Worm (Caenorhabditis elegans) whole organism, midembryonic: ENCODE measurements around the gene F11E6.11.

Experiments
- T22C8.4 ChIP-seq: fragments of 200-800 bp; sonication (Bioruptor generic); IDR thresholded peaks from 2 replicates; pipeline ENCODE4 v1.3.6; 2022; ENCODE audit warnings: missing genetic modification characterization, missing compliant biosample characterization
- cog-1 ChIP-seq: sonication (generic microtip); optimal IDR thresholded peaks from 2 replicates; lab custom pipeline; 2016; ENCODE audit warnings: missing genetic modification characterization, missing compliant biosample characterization
- flt-1 ChIP-seq: fragments of 200-800 bp; sonication (Bioruptor generic); IDR thresholded peaks from 2 replicates; pipeline ENCODE4 v1.3.6; 2022; ENCODE audit warnings: missing genetic modification characterization, missing compliant biosample characterization
- klf-2 ChIP-seq: fragments of 200-800 bp; sonication (Bioruptor generic); conservative IDR thresholded peaks from 2 replicates; pipeline ENCODE4 v1.3.6; 2022; ENCODE audit warnings: missing genetic modification reagents, missing genetic modification characterization, missing compliant biosample characterization
- med-1 ChIP-seq: sonication (generic microtip); optimal IDR thresholded peaks from 2 replicates; lab custom pipeline; 2017; ENCODE audit warnings: missing genetic modification characterization, mild to moderate bottlenecking, missing compliant biosample characterization, antibody characterized with exemption, missing genetic modification reagents; ENCODE audit not compliant: insufficient read depth
- ref-1 ChIP-seq: fragments of 200-800 bp; sonication (Bioruptor generic); conservative IDR thresholded peaks from 2 replicates; pipeline ENCODE4 v1.3.6; 2022; ENCODE audit warnings: missing genetic modification reagents, missing genetic modification characterization, missing compliant biosample characterization
- tab-1 ChIP-seq: fragments of 200-800 bp; sonication (Bioruptor generic); IDR thresholded peaks from 2 replicates; pipeline ENCODE4 v1.3.6; 2022; ENCODE audit warnings: missing genetic modification characterization, missing compliant biosample characterization
- ztf-23 ChIP-seq: fragments of 200-800 bp; sonication (Bioruptor generic); IDR thresholded peaks from 2 replicates; pipeline ENCODE4 v1.3.6; 2022; ENCODE audit warnings: missing genetic modification reagents, missing genetic modification characterization, missing compliant biosample characterization
- ztf-29 ChIP-seq: fragments of 200-800 bp; sonication (Bioruptor generic); IDR thresholded peaks from 2 replicates; pipeline ENCODE4 v1.3.6; 2022; ENCODE audit warnings: missing genetic modification reagents, missing genetic modification characterization, missing compliant biosample characterization

The F11E6.11 gene

DNA sequence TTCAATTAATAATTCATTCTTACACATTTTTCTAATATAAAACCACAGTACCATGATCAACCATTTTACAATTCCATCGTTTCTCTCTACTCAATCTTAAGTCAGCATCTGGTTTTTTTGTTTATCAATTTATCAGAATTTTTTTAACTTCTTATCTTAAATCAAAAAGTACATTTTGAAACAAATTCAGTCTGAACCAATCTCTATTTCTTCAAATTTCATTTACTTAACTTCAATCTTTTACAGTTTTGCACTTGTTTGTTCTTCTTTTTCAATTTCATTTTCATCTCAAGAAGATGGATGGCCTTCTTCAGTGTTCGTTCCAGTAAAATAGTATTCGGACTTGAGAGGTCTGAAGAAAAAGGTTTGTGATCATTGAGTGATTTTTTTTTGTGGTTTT is 30.4 kb downstream of the F11E6.11 start, which contains the start of gene gba-3:
Gene gba-3, plus strand, starts transcription at position 301 of the 400 bp plus-strand sequence.
- TF ChIP-seq ref-1 (GFP tag; lab: Robert Waterston, UW) (no peak), ztf-29 (no peak), ztf-23 (GFP tag; lab: Robert Waterston, UW) (no peak), tab-1 (GFP tag; lab: Robert Waterston, UW) (no peak), med-1 (GFP tag; lab: Kevin White, UChicago) (no peak), T22C8.4 (GFP tag; lab: Robert Waterston, UW) (no peak), flt-1 (GFP tag; lab: Robert Waterston, UW) (no peak), cog-1 (tag; lab: Kevin White, UChicago) (no peak), klf-2 (GFP tag; lab: Robert Waterston, UW) (no peak)

ce11 chrIV:17474047-17474446 is 31.4 kb downstream of the F11E6.11 start:
- TF ChIP-seq T22C8.4 (GFP tag; lab: Robert Waterston, UW) (no peak), med-1 (GFP tag; lab: Kevin White, UChicago) (no peak)

DNA sequence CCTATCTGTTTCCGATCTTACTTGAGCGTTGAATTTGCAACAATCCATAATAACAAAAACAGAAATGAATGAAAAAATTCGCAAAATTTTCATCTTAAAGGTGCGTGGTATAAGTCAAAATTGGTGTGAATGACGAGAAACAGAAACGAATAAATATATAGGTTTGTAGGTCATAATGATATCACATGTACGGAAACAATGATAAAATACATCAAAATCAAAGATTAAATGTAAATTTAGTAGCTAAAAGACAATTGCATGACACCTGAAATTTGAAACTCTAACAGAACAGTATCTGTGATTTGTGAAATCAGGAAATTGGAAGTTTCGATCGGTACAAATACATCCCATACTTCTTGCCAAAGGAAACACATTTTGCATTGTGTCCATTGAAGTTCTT is 32.6 kb downstream of the F11E6.11 start, which contains the start of gene F11E6.9:
Gene F11E6.9, minus strand, starts transcription at position 101 of the 400 bp plus-strand sequence.
- TF ChIP-seq ztf-29 = no peak
- TF ChIP-seq ztf-23 (GFP tag; lab: Robert Waterston, UW) = no peak
- TF ChIP-seq flt-1 (GFP tag; lab: Robert Waterston, UW) = no peak
- no peak for TF ChIP-seq cog-1 (tag; lab: Kevin White, UChicago)
- no peak for TF ChIP-seq med-1 (GFP tag; lab: Kevin White, UChicago)
- TF ChIP-seq klf-2 (GFP tag; lab: Robert Waterston, UW) = no peak
- no peak for TF ChIP-seq ref-1 (GFP tag; lab: Robert Waterston, UW)
- TF ChIP-seq T22C8.4 (GFP tag; lab: Robert Waterston, UW) = no peak
- TF ChIP-seq tab-1 (GFP tag; lab: Robert Waterston, UW) = no peak

ce11 chrIV:17475743-17476142 is 33.1 kb downstream of the F11E6.11 start, which contains the start of gene grl-24:
TSS of gene grl-24 (minus strand) at chrIV:17475843.
- TF ChIP-seq ztf-29 (no peak), cog-1 (tag; lab: Kevin White, UChicago) (no peak), ref-1 (GFP tag; lab: Robert Waterston, UW) (no peak), klf-2 (GFP tag; lab: Robert Waterston, UW) (no peak), flt-1 (GFP tag; lab: Robert Waterston, UW) (no peak)

DNA sequence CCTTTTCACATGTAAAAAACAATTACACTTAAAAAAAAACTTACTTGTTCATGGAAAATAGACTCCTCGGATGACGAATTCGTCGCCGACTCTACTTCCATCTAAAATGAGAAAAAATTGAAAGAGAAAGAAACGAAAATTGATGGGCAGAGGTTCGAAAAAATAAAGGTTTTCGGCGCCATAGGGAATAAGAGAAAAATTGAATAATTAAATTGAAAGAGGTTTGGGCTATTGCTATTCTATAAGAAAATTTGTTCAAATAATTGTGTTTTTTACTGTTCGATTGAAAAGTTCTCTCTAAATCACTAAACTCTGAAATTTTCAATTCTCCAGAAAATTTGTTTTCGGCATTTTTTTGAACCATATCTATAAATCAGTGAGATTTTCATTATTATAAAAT is 40.6 kb downstream of the F11E6.11 start, which contains the start of gene rabr-2:
Gene rabr-2, minus strand, starts transcription at position 101 of the 400 bp plus-strand sequence.
- TF ChIP-seq ref-1 (GFP tag; lab: Robert Waterston, UW) (no peak), ztf-23 (GFP tag; lab: Robert Waterston, UW) (no peak), cog-1 (tag; lab: Kevin White, UChicago) (no peak), ztf-29 (no peak), klf-2 (GFP tag; lab: Robert Waterston, UW) (no peak), T22C8.4 (GFP tag; lab: Robert Waterston, UW) (no peak), med-1 (GFP tag; lab: Kevin White, UChicago) (no peak), tab-1 (GFP tag; lab: Robert Waterston, UW) (no peak), flt-1 (GFP tag; lab: Robert Waterston, UW) (no peak)

DNA sequence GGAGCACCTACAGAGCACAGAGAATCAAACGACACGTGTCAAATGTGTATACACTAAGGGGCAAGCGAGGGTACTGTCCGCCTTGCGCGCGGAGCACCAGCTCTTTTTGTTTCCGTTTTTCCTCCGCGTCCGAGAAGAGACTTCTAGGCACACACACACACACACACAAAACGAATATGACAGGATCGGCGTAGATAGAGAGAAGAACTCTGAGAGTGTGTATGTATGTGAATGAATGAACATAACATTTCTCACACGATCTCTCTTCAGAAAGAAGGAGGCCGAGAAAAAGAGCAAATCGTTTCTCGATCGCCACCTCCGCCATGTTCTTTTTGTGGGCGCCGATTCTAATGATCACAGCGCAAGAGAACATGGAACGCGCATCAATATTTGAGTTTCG is 48.1 kb downstream of the F11E6.11 start, which contains the start of gene nas-6:
Gene nas-6, minus strand, starts transcription at position 101 of the 400 bp plus-strand sequence.
- TF ChIP-seq flt-1 (GFP tag; lab: Robert Waterston, UW) (no peak), T22C8.4 (GFP tag; lab: Robert Waterston, UW) (no peak), ztf-29 (no peak), cog-1 (tag; lab: Kevin White, UChicago) (no peak), ztf-23 (GFP tag; lab: Robert Waterston, UW) (no peak), tab-1 (GFP tag; lab: Robert Waterston, UW) (no peak), med-1 (GFP tag; lab: Kevin White, UChicago) (no peak), klf-2 (GFP tag; lab: Robert Waterston, UW) (no peak), ref-1 (GFP tag; lab: Robert Waterston, UW) (no peak)

DNA sequence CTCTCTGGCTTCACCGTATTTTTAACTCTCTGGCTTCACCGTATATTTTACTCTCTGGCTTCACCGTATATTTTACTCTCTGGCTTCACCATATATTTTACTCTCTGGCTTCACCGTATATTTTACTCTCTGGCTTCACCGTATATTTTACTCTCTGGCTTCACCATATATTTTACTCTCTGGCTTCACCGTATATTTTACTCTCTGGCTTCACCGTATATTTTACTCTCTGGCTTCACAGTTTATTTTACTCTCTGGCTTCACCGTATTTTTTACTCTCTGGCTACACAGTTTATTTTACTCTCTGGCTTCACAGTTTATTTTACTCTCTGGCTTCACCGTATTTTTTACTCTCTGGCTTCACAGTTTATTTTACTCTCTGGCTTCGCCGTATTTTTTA is 50.1 kb downstream of the F11E6.11 start:
- TF ChIP-seq klf-2 (GFP tag; lab: Robert Waterston, UW) = 0 out of 2 replicates have a peak, but pooled peaks have one; percentile 10
